Fruit fly (Drosophila melanogaster) whole organism, embryonic: ENCODE results near the gene Faa.

ENCODE experiments used
- Atf6 ChIP-seq: fragments of 200-800 bp; sonication (Bioruptor generic); IDR thresholded peaks from 2 replicates; pipeline ENCODE4 v1.3.6; 2022; ENCODE audit warnings: missing biosample characterization, missing genetic modification characterization
- Awh ChIP-seq: fragments of 200-800 bp; sonication (Bioruptor generic); IDR thresholded peaks from 2 replicates; pipeline ENCODE4, ENCODE4 v1.3.6; 2022; ENCODE audit warnings: missing biosample characterization, missing genetic modification characterization
- BtbVII ChIP-seq: fragments of 200-800 bp; sonication (Bioruptor generic); optimal IDR thresholded peaks from 3 replicates; lab custom pipeline; 2017; ENCODE audit warnings: missing biosample characterization, mild to moderate bottlenecking, missing genetic modification characterization
- CG10209 ChIP-seq: fragments of 200-800 bp; sonication (Bioruptor generic); optimal IDR thresholded peaks from 3 replicates; lab custom pipeline; 2017; ENCODE audit warnings: missing biosample characterization, mild to moderate bottlenecking, missing genetic modification characterization, missing genetic modification reagents
- CG10979 ChIP-seq: fragments of 200-800 bp; sonication (Bioruptor generic); optimal IDR thresholded peaks from 2 replicates; lab custom pipeline; 2018; ENCODE audit warnings: missing biosample characterization, mild to moderate bottlenecking, missing genetic modification characterization, moderate library complexity
- CG11093 ChIP-seq: fragments of 200-800 bp; sonication (Bioruptor generic); IDR thresholded peaks from 3 replicates; pipeline ENCODE4 v1.3.6; 2022; ENCODE audit warnings: missing biosample characterization, missing genetic modification characterization
- CG12391 ChIP-seq: fragments of 200-800 bp; sonication (Bioruptor generic); optimal IDR thresholded peaks from 3 replicates; lab custom pipeline; 2018; ENCODE audit warnings: missing biosample characterization, mild to moderate bottlenecking, missing genetic modification characterization, moderate library complexity
- CG12744 ChIP-seq: fragments of 200-800 bp; sonication (Bioruptor generic); optimal IDR thresholded peaks from 2 replicates; lab custom pipeline; 2016; ENCODE audit warnings: missing biosample characterization, missing genetic modification characterization
- CG1529 ChIP-seq: fragments of 200-800 bp; sonication (Bioruptor generic); optimal IDR thresholded peaks from 3 replicates; lab custom pipeline; 2018; ENCODE audit warnings: missing biosample characterization, missing genetic modification characterization
- CG17359 ChIP-seq: fragments of 200-800 bp; sonication (Bioruptor generic); optimal IDR thresholded peaks from 3 replicates; lab custom pipeline; 2018; ENCODE audit warnings: missing biosample characterization, mild to moderate bottlenecking, missing genetic modification characterization, moderate library complexity
- CG18476 ChIP-seq: fragments of 200-800 bp; sonication (Bioruptor generic); optimal IDR thresholded peaks from 2 replicates; lab custom pipeline; 2016; ENCODE audit warnings: missing biosample characterization, mild to moderate bottlenecking, missing genetic modification characterization
- CG2875 ChIP-seq: fragments of 200-800 bp; sonication (Bioruptor generic); optimal IDR thresholded peaks from 2 replicates; lab custom pipeline; 2017; ENCODE audit warnings: missing biosample characterization, mild to moderate bottlenecking, missing genetic modification characterization, missing genetic modification reagents
- CG3995 ChIP-seq: fragments of 200-800 bp; sonication (Bioruptor generic); optimal IDR thresholded peaks from 3 replicates; lab custom pipeline; 2016; ENCODE audit warnings: missing biosample characterization, missing genetic modification characterization
- CG4282 ChIP-seq: fragments of 200-800 bp; sonication (Bioruptor generic); optimal IDR thresholded peaks from 2 replicates; lab custom pipeline; 2016; ENCODE audit warnings: missing biosample characterization, missing genetic modification characterization
- CG4730 ChIP-seq: fragments of 200-800 bp; sonication (Bioruptor generic); IDR thresholded peaks from 2 replicates; pipeline ENCODE4 v1.3.6; 2022; ENCODE audit warnings: missing biosample characterization, missing genetic modification characterization
- CG4820 ChIP-seq: fragments of 200-800 bp; sonication (Bioruptor generic); optimal IDR thresholded peaks from 3 replicates; lab custom pipeline; 2016; ENCODE audit warnings: missing biosample characterization, missing genetic modification characterization
- CG5245 ChIP-seq: fragments of 200-800 bp; sonication (Bioruptor generic); optimal IDR thresholded peaks from 3 replicates; lab custom pipeline; 2016; ENCODE audit warnings: missing biosample characterization, missing genetic modification characterization
- CG6689 ChIP-seq: fragments of 200-800 bp; sonication (Bioruptor generic); IDR thresholded peaks from 2 replicates; pipeline ENCODE4 v1.3.6; 2022; ENCODE audit warnings: missing biosample characterization, missing genetic modification characterization
- CG6765 ChIP-seq: fragments of 200-800 bp; sonication (Bioruptor generic); optimal IDR thresholded peaks from 3 replicates; lab custom pipeline; 2017; ENCODE audit warnings: missing biosample characterization, mild to moderate bottlenecking, missing genetic modification characterization
- CG6813 ChIP-seq: fragments of 200-800 bp; sonication (Bioruptor generic); optimal IDR thresholded peaks from 2 replicates; lab custom pipeline; 2017; ENCODE audit warnings: missing biosample characterization, missing genetic modification characterization, mild to moderate bottlenecking, moderate library complexity, missing genetic modification reagents
- CG7271 ChIP-seq: fragments of 200-800 bp; sonication (Bioruptor generic); optimal IDR thresholded peaks from 2 replicates; lab custom pipeline; 2018; ENCODE audit warnings: missing biosample characterization, mild to moderate bottlenecking, missing genetic modification characterization, moderate library complexity
- CG8089 ChIP-seq: fragments of 200-800 bp; sonication (Bioruptor generic); optimal IDR thresholded peaks from 3 replicates; lab custom pipeline; 2016; ENCODE audit warnings: missing biosample characterization, missing genetic modification characterization
- Dfd ChIP-seq, 2 experiments: fragments of >200 bp; optimal IDR thresholded peaks; 2 replicates each; lab custom pipeline; 2017; ENCODE audit warnings: missing biosample characterization in 2 of 2, missing genetic modification characterization in 2 of 2
- Drgx ChIP-seq: fragments of 200-800 bp; sonication (Bioruptor generic); IDR thresholded peaks from 2 replicates; pipeline ENCODE4 v1.3.6; 2022; ENCODE audit warnings: missing biosample characterization, missing genetic modification characterization
- Fer2 ChIP-seq: fragments of 200-800 bp; sonication (Bioruptor generic); optimal IDR thresholded peaks from 2 replicates; lab custom pipeline; 2018; ENCODE audit warnings: missing biosample characterization, mild to moderate bottlenecking, missing genetic modification characterization, moderate library complexity
- GATAe ChIP-seq: fragments of 200-800 bp; sonication (Bioruptor generic); conservative IDR thresholded peaks from 2 replicates; pipeline ENCODE4 v1.3.6; 2022; ENCODE audit warnings: missing biosample characterization, missing genetic modification characterization
- HLHmδ ChIP-seq: fragments of 200-800 bp; sonication (Bioruptor generic); optimal IDR thresholded peaks from 2 replicates; lab custom pipeline; 2018; ENCODE audit warnings: missing biosample characterization, mild to moderate bottlenecking, missing genetic modification characterization, moderate library complexity
- Hmx ChIP-seq: fragments of 200-800 bp; sonication (Bioruptor generic); optimal IDR thresholded peaks from 2 replicates; lab custom pipeline; 2016; ENCODE audit warnings: missing biosample characterization, missing genetic modification characterization
- Hsf ChIP-seq: fragments of 200-800 bp; sonication (Bioruptor generic); optimal IDR thresholded peaks from 3 replicates; lab custom pipeline; 2016; ENCODE audit warnings: missing biosample characterization, missing genetic modification characterization
- Myb ChIP-seq: fragments of 200-800 bp; sonication (Bioruptor generic); optimal IDR thresholded peaks from 2 replicates; lab custom pipeline; 2016; ENCODE audit warnings: missing biosample characterization, missing genetic modification characterization
- NC2β ChIP-seq: fragments of 200-800 bp; sonication (Bioruptor generic); optimal IDR thresholded peaks from 2 replicates; lab custom pipeline; 2016; ENCODE audit warnings: missing biosample characterization, missing genetic modification characterization
- Oli ChIP-seq: fragments of 200-800 bp; sonication (Bioruptor generic); optimal IDR thresholded peaks from 2 replicates; lab custom pipeline; 2018; ENCODE audit warnings: missing biosample characterization, mild to moderate bottlenecking, missing genetic modification characterization, moderate library complexity
- Sry-β ChIP-seq: fragments of 200-800 bp; sonication (Bioruptor generic); optimal IDR thresholded peaks from 2 replicates; lab custom pipeline; 2018; ENCODE audit warnings: missing biosample characterization, mild to moderate bottlenecking, missing genetic modification characterization, moderate library complexity
- Ssrp ChIP-seq: fragments of 200-800 bp; sonication (Bioruptor generic); optimal IDR thresholded peaks from 2 replicates; lab custom pipeline; 2018; ENCODE audit warnings: missing biosample characterization, mild to moderate bottlenecking, missing genetic modification characterization, moderate library complexity
- al ChIP-seq: fragments of 200-800 bp; sonication (Bioruptor generic); IDR thresholded peaks from 2 replicates; pipeline ENCODE4 v1.3.6; 2022; ENCODE audit warnings: missing biosample characterization, missing genetic modification characterization
- ara ChIP-seq: fragments of 200-800 bp; sonication (Bioruptor generic); IDR thresholded peaks from 2 replicates; pipeline ENCODE4 v1.3.6; 2022; ENCODE audit warnings: missing biosample characterization, missing genetic modification characterization
- btn ChIP-seq: fragments of 200-800 bp; sonication (Bioruptor generic); optimal IDR thresholded peaks from 2 replicates; lab custom pipeline; 2016; ENCODE audit warnings: missing biosample characterization, missing genetic modification characterization
- chif ChIP-seq, 2 experiments: fragments of 200-800 bp; sonication (Bioruptor generic); optimal IDR thresholded peaks; 3 replicates each; lab custom pipeline; 2016; ENCODE audit warnings: missing biosample characterization in 2 of 2, missing genetic modification characterization in 2 of 2
- fu2 ChIP-seq: fragments of 200-800 bp; sonication (Bioruptor generic); optimal IDR thresholded peaks from 2 replicates; lab custom pipeline; 2016; ENCODE audit warnings: missing biosample characterization, missing genetic modification characterization
- insv ChIP-seq, 2 experiments: fragments of 200-800 bp; sonication (Bioruptor generic); optimal IDR thresholded peaks; 3 replicates each; lab custom pipeline; 2016 to 2018; ENCODE audit warnings: missing biosample characterization in 2 of 2, missing genetic modification characterization in 2 of 2
- ken ChIP-seq: fragments of 200-800 bp; sonication (Bioruptor generic); IDR thresholded peaks from 3 replicates; pipeline ENCODE4 v1.3.6; 2022; ENCODE audit warnings: missing biosample characterization, missing genetic modification characterization
- lab ChIP-seq: fragments of 200-800 bp; sonication (Bioruptor generic); optimal IDR thresholded peaks from 3 replicates; lab custom pipeline; 2017; ENCODE audit warnings: missing biosample characterization, missing genetic modification characterization, mild to moderate bottlenecking, moderate library complexity, missing genetic modification reagents
- lola ChIP-seq, 3 experiments: fragments of >200 bp in 2 of 3; fragments of 200-800 bp in 1 of 3; sonication (Bioruptor generic) in 1 of 3; optimal IDR thresholded peaks; 2 replicates each; lab custom pipeline; 2017 to 2019; ENCODE audit warnings: missing biosample characterization in 3 of 3, missing genetic modification characterization in 3 of 3, mild to moderate bottlenecking in 1 of 3, moderate library complexity in 1 of 3
- lov ChIP-seq, 2 experiments: fragments of 200-800 bp in 1 of 2; fragments of >200 bp in 1 of 2; sonication (Bioruptor generic) in 1 of 2; IDR thresholded peaks in 1 of 2; optimal IDR thresholded peaks in 1 of 2; 2 replicates in 1 of 2; 3 replicates in 1 of 2; pipeline versions ENCODE4 v1.3.6 to Lab custom; 2017 to 2022; ENCODE audit warnings: missing biosample characterization in 1 of 2, missing genetic modification characterization in 1 of 2
- sens-2 ChIP-seq: fragments of 200-800 bp; sonication (Bioruptor generic); IDR thresholded peaks from 2 replicates; pipeline ENCODE4 v1.3.6; 2022; ENCODE audit warnings: missing biosample characterization, missing genetic modification characterization
- slou ChIP-seq: fragments of 200-800 bp; sonication (Bioruptor generic); optimal IDR thresholded peaks from 3 replicates; lab custom pipeline; 2016; ENCODE audit warnings: missing biosample characterization, missing genetic modification characterization
- stwl ChIP-seq: fragments of 200-800 bp; sonication (Bioruptor generic); optimal IDR thresholded peaks from 3 replicates; lab custom pipeline; 2018; ENCODE audit warnings: missing biosample characterization, mild to moderate bottlenecking, missing genetic modification characterization, moderate library complexity
- zen2 ChIP-seq: fragments of 200-800 bp; sonication (Bioruptor generic); IDR thresholded peaks from 3 replicates; pipeline ENCODE4 v1.3.6; 2022; ENCODE audit warnings: missing biosample characterization, missing genetic modification characterization; ENCODE audit not compliant: partially characterized antibody

Faa gene

dm6 chr3L:4103258-4104247, 29.8 kb upstream of the Faa start, which contains the start of gene Fit1 (continued):
- no peak for TF ChIP-seq Drgx
- TF ChIP-seq btn (GFP tag; lab: Kevin White, UChicago): no peak
- TF ChIP-seq CG1529: no peak
- TF ChIP-seq Atf6 (GFP tag; lab: Robert Waterston, UW): no peak
- no peak for TF ChIP-seq CG12744 (GFP tag; lab: Kevin White, UChicago)
- TF ChIP-seq Sry-β (GFP tag; lab: Kevin White, UChicago): no peak
- no peak for TF ChIP-seq Ssrp (tag; lab: Kevin White, UChicago)
- no peak for TF ChIP-seq lov (optimal IDR thresholded peaks at IDR 0.05; lab: Kevin White, UChicago)
- no peak for TF ChIP-seq lov (GFP tag; IDR thresholded peaks at IDR 0.05; lab: Robert Waterston, UW)
- TF ChIP-seq ken (GFP tag; lab: Robert Waterston, UW): no peak
- no peak for TF ChIP-seq Hsf (GFP tag; lab: Kevin White, UChicago)
- TF ChIP-seq Dfd (GFP tag; optimal IDR thresholded peaks at IDR 0.05; lab: Kevin White, UChicago): no peak
- no peak for TF ChIP-seq CG7271 (tag; lab: Kevin White, UChicago)
- no peak for TF ChIP-seq CG4730
- peak; percentile 78 for TF ChIP-seq BtbVII (GFP tag; lab: Kevin White, UChicago)
- peak; percentile 33; the same call in 1 of the 3 replicates for TF ChIP-seq zen2 (GFP tag; lab: Robert Waterston, UW)
- no peak for TF ChIP-seq CG11093
- no peak for TF ChIP-seq CG5245
- no peak for TF ChIP-seq stwl (tag; lab: Kevin White, UChicago)
- no peak for TF ChIP-seq Hmx (GFP tag; lab: Kevin White, UChicago)
- TF ChIP-seq CG10209 (GFP tag; lab: Kevin White, UChicago): no peak
- TF ChIP-seq al: no peak
- TF ChIP-seq NC2β (GFP tag; lab: Kevin White, UChicago): no peak
- TF ChIP-seq sens-2 (GFP tag; lab: Robert Waterston, UW): no peak
- TF ChIP-seq CG18476: no peak
- no peak for TF ChIP-seq CG3995 (GFP tag; lab: Kevin White, UChicago)
- TF ChIP-seq CG12391 (tag; lab: Kevin White, UChicago): no peak
- TF ChIP-seq CG6765 (GFP tag; lab: Kevin White, UChicago): no peak
- TF ChIP-seq CG4820 (GFP tag; lab: Kevin White, UChicago): no peak
- TF ChIP-seq CG6813: no peak
- TF ChIP-seq lab (GFP tag; lab: Kevin White, UChicago): peak; percentile 59
- no peak for TF ChIP-seq CG6689 (GFP tag; lab: Robert Waterston, UW)
- no peak for TF ChIP-seq CG2875 (GFP tag; lab: Kevin White, UChicago)
- TF ChIP-seq Awh: no peak
- TF ChIP-seq CG17359: no peak
- no peak for TF ChIP-seq lola (GFP tag; optimal IDR thresholded peaks at IDR 0.05; lab: Kevin White, UChicago)
- TF ChIP-seq fu2 (GFP tag; lab: Kevin White, UChicago): no peak
- TF ChIP-seq Oli (tag; lab: Kevin White, UChicago): no peak
- no peak for TF ChIP-seq ara (GFP tag; lab: Robert Waterston, UW)
- TF ChIP-seq HLHmδ (GFP tag; lab: Kevin White, UChicago): no peak
- TF ChIP-seq insv (GFP tag; optimal IDR thresholded peaks at IDR 0.05; lab: Kevin White, UChicago): no peak
- no peak for TF ChIP-seq GATAe (GFP tag; lab: Robert Waterston, UW)
- TF ChIP-seq CG4282 (GFP tag; lab: Kevin White, UChicago): no peak
- TF ChIP-seq Fer2 (tag; lab: Kevin White, UChicago): no peak
- TF ChIP-seq Myb (GFP tag; lab: Kevin White, UChicago): no peak
- TF ChIP-seq chif (GFP tag; optimal IDR thresholded peaks at IDR 0.05; lab: Kevin White, UChicago): no peak
- no peak for TF ChIP-seq slou (GFP tag; lab: Kevin White, UChicago)
- TF ChIP-seq CG8089 (GFP tag; lab: Kevin White, UChicago): no peak
- peak; percentile 3 for TF ChIP-seq CG10979
